Fruit fly (Drosophila melanogaster) whole organism, embryonic: Measurements from ENCODE around the gene CG15725.

Source experiments
- Antp ChIP-seq: fragments of 200-800 bp; sonication (Bioruptor generic); optimal IDR thresholded peaks from 3 replicates; lab custom pipeline; 2016; ENCODE audit warnings: missing biosample characterization, missing genetic modification characterization
- Blimp-1 ChIP-seq: fragments of 200-800 bp; sonication (Bioruptor generic); optimal IDR thresholded peaks from 3 replicates; lab custom pipeline; 2018; ENCODE audit warnings: missing biosample characterization, missing genetic modification characterization, mild to moderate bottlenecking, moderate library complexity, missing genetic modification reagents
- BtbVII ChIP-seq: fragments of 200-800 bp; sonication (Bioruptor generic); optimal IDR thresholded peaks from 3 replicates; lab custom pipeline; 2017; ENCODE audit warnings: missing biosample characterization, mild to moderate bottlenecking, missing genetic modification characterization
- CG10267 ChIP-seq: fragments of 200-800 bp; sonication (Bioruptor generic); optimal IDR thresholded peaks from 2 replicates; lab custom pipeline; 2018; ENCODE audit warnings: missing biosample characterization, mild to moderate bottlenecking, missing genetic modification characterization, moderate library complexity
- CG11247 ChIP-seq: fragments of 200-800 bp; sonication (Bioruptor generic); IDR thresholded peaks from 2 replicates; pipeline ENCODE4 v1.3.6; 2022; ENCODE audit warnings: missing biosample characterization, missing genetic modification characterization
- CG11504 ChIP-seq: fragments of 200-800 bp; sonication (Bioruptor generic); optimal IDR thresholded peaks from 3 replicates; lab custom pipeline; 2019; ENCODE audit warnings: missing biosample characterization, mild to moderate bottlenecking, missing genetic modification characterization, moderate library complexity
- CG12071 ChIP-seq: fragments of 200-800 bp; sonication (Bioruptor generic); optimal IDR thresholded peaks from 3 replicates; lab custom pipeline; 2018; ENCODE audit warnings: missing biosample characterization, mild to moderate bottlenecking, missing genetic modification characterization
- CG13775 ChIP-seq: fragments of 200-800 bp; sonication (Bioruptor generic); optimal IDR thresholded peaks from 3 replicates; lab custom pipeline; 2017; ENCODE audit warnings: missing biosample characterization, mild to moderate bottlenecking, missing genetic modification characterization
- CG14710 ChIP-seq: fragments of 200-800 bp; sonication (Bioruptor generic); optimal IDR thresholded peaks from 3 replicates; lab custom pipeline; 2019; ENCODE audit warnings: missing biosample characterization, mild to moderate bottlenecking, missing genetic modification characterization, moderate library complexity
- CG1529 ChIP-seq: fragments of 200-800 bp; sonication (Bioruptor generic); optimal IDR thresholded peaks from 3 replicates; lab custom pipeline; 2018; ENCODE audit warnings: missing biosample characterization, missing genetic modification characterization
- CG1603 ChIP-seq: fragments of 200-800 bp; sonication (Bioruptor generic); optimal IDR thresholded peaks from 2 replicates; lab custom pipeline; 2019; ENCODE audit warnings: missing biosample characterization, mild to moderate bottlenecking, missing genetic modification characterization, moderate library complexity
- CG2116 ChIP-seq: fragments of 200-800 bp; sonication (Bioruptor generic); optimal IDR thresholded peaks from 3 replicates; lab custom pipeline; 2018; ENCODE audit warnings: missing biosample characterization, mild to moderate bottlenecking, missing genetic modification characterization
- CG2120 ChIP-seq: fragments of 200-800 bp; sonication (Bioruptor generic); optimal IDR thresholded peaks from 3 replicates; lab custom pipeline; 2016; ENCODE audit warnings: missing biosample characterization, missing genetic modification characterization
- CG3163 ChIP-seq: fragments of 200-800 bp; sonication (Bioruptor generic); optimal IDR thresholded peaks from 3 replicates; lab custom pipeline; 2016; ENCODE audit warnings: missing biosample characterization, missing genetic modification characterization
- CG33213 ChIP-seq: fragments of 200-800 bp; sonication (Bioruptor generic); optimal IDR thresholded peaks from 3 replicates; lab custom pipeline; 2016; ENCODE audit warnings: missing biosample characterization, missing genetic modification characterization
- CG3847 ChIP-seq: fragments of 200-800 bp; sonication (Bioruptor generic); IDR thresholded peaks from 2 replicates; pipeline ENCODE4 v1.3.6; 2022; ENCODE audit warnings: missing biosample characterization, missing genetic modification characterization
- CG3995 ChIP-seq: fragments of 200-800 bp; sonication (Bioruptor generic); optimal IDR thresholded peaks from 3 replicates; lab custom pipeline; 2016; ENCODE audit warnings: missing biosample characterization, missing genetic modification characterization
- CG42726 ChIP-seq: fragments of 200-800 bp; sonication (Bioruptor generic); IDR thresholded peaks from 2 replicates; pipeline ENCODE4 v1.3.6; 2022; ENCODE audit warnings: missing biosample characterization, missing genetic modification characterization; ENCODE audit not compliant: partially characterized antibody
- CG6791 ChIP-seq: fragments of 200-800 bp; sonication (Bioruptor generic); IDR thresholded peaks from 3 replicates; pipeline ENCODE4 v1.3.6; 2022; ENCODE audit warnings: missing biosample characterization, missing genetic modification characterization; ENCODE audit not compliant: partially characterized antibody
- CG8290 ChIP-seq, 3 experiments: fragments of 200-800 bp; sonication (Bioruptor generic); optimal IDR thresholded peaks; 2 replicates each; lab custom pipeline; 2016 to 2019; ENCODE audit warnings: missing biosample characterization in 3 of 3, missing genetic modification characterization in 3 of 3, mild to moderate bottlenecking in 2 of 3, moderate library complexity in 1 of 3
- CTCF ChIP-seq: fragments of 200-800 bp; sonication (Bioruptor generic); optimal IDR thresholded peaks from 2 replicates; lab custom pipeline; 2017; ENCODE audit warnings: missing biosample characterization, mild to moderate bottlenecking, missing genetic modification characterization, moderate library complexity
- Dll ChIP-seq: fragments of 200-800 bp; sonication (Bioruptor generic); IDR thresholded peaks from 4 replicates; pipeline ENCODE4 v1.3.6; 2022; ENCODE audit warnings: missing biosample characterization, missing genetic modification characterization; ENCODE audit not compliant: partially characterized antibody
- Dp ChIP-seq: fragments of 200-800 bp; sonication (Bioruptor generic); optimal IDR thresholded peaks from 2 replicates; lab custom pipeline; 2018; ENCODE audit warnings: missing biosample characterization, mild to moderate bottlenecking, missing genetic modification characterization, moderate library complexity
- Ets65A ChIP-seq: fragments of 200-800 bp; sonication (Bioruptor generic); peaks from one replicate; lab custom pipeline; 2016; ENCODE audit warnings: missing biosample characterization, missing genetic modification characterization
- HLH54F ChIP-seq: fragments of 200-800 bp; sonication (Bioruptor generic); optimal IDR thresholded peaks from 3 replicates; lab custom pipeline; 2016; ENCODE audit warnings: missing biosample characterization, missing genetic modification characterization
- HLHmδ ChIP-seq: fragments of 200-800 bp; sonication (Bioruptor generic); optimal IDR thresholded peaks from 2 replicates; lab custom pipeline; 2018; ENCODE audit warnings: missing biosample characterization, mild to moderate bottlenecking, missing genetic modification characterization, moderate library complexity
- HmgD ChIP-seq: fragments of 200-800 bp; sonication (Bioruptor generic); optimal IDR thresholded peaks from 3 replicates; lab custom pipeline; 2016; ENCODE audit warnings: missing biosample characterization, missing genetic modification characterization
- HmgZ ChIP-seq: fragments of 200-800 bp; sonication (Bioruptor generic); optimal IDR thresholded peaks from 2 replicates; lab custom pipeline; 2018; ENCODE audit warnings: missing biosample characterization, mild to moderate bottlenecking, missing genetic modification characterization
- Jarid2 ChIP-seq: fragments of 200-800 bp; sonication (Bioruptor generic); optimal IDR thresholded peaks from 3 replicates; lab custom pipeline; 2017; ENCODE audit warnings: mild to moderate bottlenecking, missing biosample characterization, missing genetic modification reagents, missing genetic modification characterization
- Kr ChIP-seq: fragments of 200-800 bp; sonication (Bioruptor generic); optimal IDR thresholded peaks from 2 replicates; lab custom pipeline; 2017; ENCODE audit warnings: missing biosample characterization, mild to moderate bottlenecking, missing genetic modification characterization
- Mad ChIP-seq: fragments of 200-800 bp; sonication (Bioruptor generic); optimal IDR thresholded peaks from 2 replicates; lab custom pipeline; 2016; ENCODE audit warnings: missing biosample characterization, missing genetic modification characterization
- Myb ChIP-seq: fragments of 200-800 bp; sonication (Bioruptor generic); optimal IDR thresholded peaks from 2 replicates; lab custom pipeline; 2016; ENCODE audit warnings: missing biosample characterization, missing genetic modification characterization
- NK7.1 ChIP-seq: fragments of 200-800 bp; sonication (Bioruptor generic); optimal IDR thresholded peaks from 3 replicates; lab custom pipeline; 2016; ENCODE audit warnings: missing biosample characterization, missing genetic modification characterization
- Sin3A ChIP-seq: fragments of >200 bp; optimal IDR thresholded peaks from 2 replicates; lab custom pipeline; 2018
- Sry-δ ChIP-seq: fragments of 200-800 bp; sonication (Bioruptor generic); optimal IDR thresholded peaks from 2 replicates; lab custom pipeline; 2016; ENCODE audit warnings: missing biosample characterization, missing genetic modification characterization
- Trl ChIP-seq, 3 experiments: fragments of >200 bp in 2 of 3; fragments of 200-800 bp in 1 of 3; sonication (Bioruptor generic) in 1 of 3; optimal IDR thresholded peaks; 2 replicates in 1 of 3; 3 replicates in 2 of 3; lab custom pipeline; 2016 to 2017; ENCODE audit warnings: missing biosample characterization in 1 of 3, missing genetic modification characterization in 1 of 3
- Xbp1 ChIP-seq: fragments of 200-800 bp; sonication (Bioruptor generic); optimal IDR thresholded peaks from 3 replicates; lab custom pipeline; 2016; ENCODE audit warnings: missing biosample characterization, mild to moderate bottlenecking, missing genetic modification characterization
- bbx ChIP-seq: fragments of 200-800 bp; sonication (Bioruptor generic); IDR thresholded peaks from 2 replicates; pipeline ENCODE4 v1.3.6; 2022; ENCODE audit warnings: missing biosample characterization, missing genetic modification characterization; ENCODE audit not compliant: partially characterized antibody
- cad ChIP-seq: fragments of >200 bp; optimal IDR thresholded peaks from 2 replicates; lab custom pipeline; 2017; ENCODE audit warnings: missing biosample characterization, missing genetic modification characterization
- crol ChIP-seq: fragments of 200-800 bp; sonication (Bioruptor generic); IDR thresholded peaks from 2 replicates; pipeline ENCODE4 v1.3.6; 2022; ENCODE audit warnings: missing biosample characterization, missing genetic modification characterization
- knrl ChIP-seq: fragments of 200-800 bp; sonication (Bioruptor generic); IDR thresholded peaks from 3 replicates; pipeline ENCODE4 v1.3.6; 2022; ENCODE audit warnings: missing biosample characterization, missing genetic modification characterization; ENCODE audit not compliant: partially characterized antibody
- lab ChIP-seq: fragments of 200-800 bp; sonication (Bioruptor generic); optimal IDR thresholded peaks from 3 replicates; lab custom pipeline; 2017; ENCODE audit warnings: missing biosample characterization, missing genetic modification characterization, mild to moderate bottlenecking, moderate library complexity, missing genetic modification reagents
- lbe ChIP-seq: fragments of 200-800 bp; sonication (Bioruptor generic); optimal IDR thresholded peaks from 2 replicates; lab custom pipeline; 2016; ENCODE audit warnings: missing biosample characterization, mild to moderate bottlenecking, missing genetic modification characterization
- lmd ChIP-seq: fragments of 200-800 bp; sonication (Bioruptor generic); IDR thresholded peaks from 2 replicates; pipeline ENCODE4 v1.3.6; 2022; ENCODE audit warnings: missing biosample characterization, missing genetic modification characterization
- mirr ChIP-seq: fragments of 200-800 bp; sonication (Bioruptor generic); optimal IDR thresholded peaks from 3 replicates; lab custom pipeline; 2018; ENCODE audit warnings: missing biosample characterization, mild to moderate bottlenecking, missing genetic modification characterization
- p53 ChIP-seq: fragments of 200-800 bp; sonication (Bioruptor generic); optimal IDR thresholded peaks from 2 replicates; lab custom pipeline; 2016; ENCODE audit warnings: missing biosample characterization, missing genetic modification characterization
- salm ChIP-seq: fragments of 200-800 bp; sonication (Bioruptor generic); optimal IDR thresholded peaks from 2 replicates; lab custom pipeline; 2018; ENCODE audit warnings: missing biosample characterization, mild to moderate bottlenecking, missing genetic modification characterization
- trem ChIP-seq: fragments of 200-800 bp; optimal IDR thresholded peaks from 3 replicates; lab custom pipeline; 2019; ENCODE audit warnings: missing biosample characterization, mild to moderate bottlenecking, missing genetic modification characterization, moderate library complexity
- zf30C ChIP-seq: fragments of 200-800 bp; sonication (Bioruptor generic); optimal IDR thresholded peaks from 3 replicates; lab custom pipeline; 2018; ENCODE audit warnings: missing biosample characterization, mild to moderate bottlenecking, missing genetic modification characterization

Gene CG15725

DNA sequence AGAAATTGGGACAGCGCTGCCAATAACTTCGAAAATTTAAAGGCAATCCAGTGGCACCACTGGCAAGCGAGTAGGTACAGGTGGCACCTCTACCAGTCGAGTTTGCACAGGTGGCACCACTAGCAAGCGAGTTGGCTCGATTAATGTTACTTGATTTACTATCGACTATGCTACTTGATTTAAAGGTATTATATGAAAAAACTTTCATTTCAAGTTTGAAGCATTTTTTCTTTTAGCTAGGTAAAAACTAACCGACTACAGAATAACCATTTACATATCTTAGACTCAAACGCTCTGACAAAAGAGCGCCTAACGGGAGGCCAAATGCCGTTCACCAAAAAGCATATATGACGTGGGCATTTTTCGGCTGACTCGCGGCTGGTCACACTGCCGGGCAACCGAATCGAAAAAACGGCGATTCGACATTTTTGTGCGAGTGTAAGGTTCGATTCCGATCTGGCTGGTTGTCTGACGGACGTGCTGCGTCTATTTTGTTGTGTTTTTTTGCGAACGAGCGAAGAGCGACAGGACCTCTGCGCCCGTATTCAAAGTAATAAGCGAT is 46.6 kb upstream of the CG15725 start, which contains the start of gene Tis11 (continued):
- TF ChIP-seq CG42726 = peak; percentile 69; the same call in 1 of the 2 replicates
- TF ChIP-seq mirr (GFP tag; lab: Kevin White, UChicago) = peak; percentile 1
- no peak for TF ChIP-seq crol (GFP tag; lab: Robert Waterston, UW)
- TF ChIP-seq cad (GFP tag; lab: Kevin White, UChicago) = peak; percentile 25
- TF ChIP-seq CG3847 = peak; percentile 70
- TF ChIP-seq Xbp1 (GFP tag; lab: Kevin White, UChicago) = no peak
- TF ChIP-seq lmd (GFP tag; lab: Robert Waterston, UW) = no peak
- TF ChIP-seq Trl (optimal IDR thresholded peaks at IDR 0.05; lab: Kevin White, UChicago) = peak in 1 of 2 experiments; percentile 4
- no peak for TF ChIP-seq Trl (GFP tag; optimal IDR thresholded peaks at IDR 0.05; lab: Kevin White, UChicago)
- TF ChIP-seq CG1529 (GFP tag; lab: Kevin White, UChicago) = no peak
- TF ChIP-seq Blimp-1 = no peak
- peak; percentile 1 for TF ChIP-seq CG13775 (GFP tag; lab: Kevin White, UChicago)
- no peak for TF ChIP-seq lbe
- peak; percentile 0 for TF ChIP-seq CG3163 (GFP tag; lab: Kevin White, UChicago)
- TF ChIP-seq CG12071 (GFP tag; lab: Kevin White, UChicago) = peak; percentile 18
- peak; percentile 4 for TF ChIP-seq HLH54F (GFP tag; lab: Kevin White, UChicago)
- TF ChIP-seq trem (tag; lab: Kevin White, UChicago) = peak; percentile 59
- TF ChIP-seq CG2120 = peak; percentile 40
- peak; percentile 66 for TF ChIP-seq HLHmδ
- TF ChIP-seq HmgZ = peak; percentile 12
- TF ChIP-seq Sin3A = peak; percentile 88
- peak; percentile 55 for TF ChIP-seq CG1603 (tag; lab: Kevin White, UChicago)
- TF ChIP-seq salm (tag; lab: Kevin White, UChicago) = peak; percentile 12
- TF ChIP-seq CG11247 (GFP tag; lab: Robert Waterston, UW) = 0 out of 2 replicates have a peak, but pooled peaks have one; percentile 11
- peak; percentile 60 for TF ChIP-seq CG10267 (tag; lab: Kevin White, UChicago)
- TF ChIP-seq CG14710 (tag; lab: Kevin White, UChicago) = peak; percentile 63
- peak; percentile 65 for TF ChIP-seq Myb (GFP tag; lab: Kevin White, UChicago)
- peak; percentile 53; the same call in 1 of the 2 replicates for TF ChIP-seq bbx (GFP tag; lab: Robert Waterston, UW)
- no peak for TF ChIP-seq NK7.1 (GFP tag; lab: Kevin White, UChicago)
- peak; percentile 93 for TF ChIP-seq Ets65A (GFP tag; lab: Kevin White, UChicago)
- TF ChIP-seq Dll (GFP tag; lab: Robert Waterston, UW) = 0 out of 4 replicates have a peak, but pooled peaks have one; percentile 27
- peak; percentile 21; the same call in 1 of the 3 replicates for TF ChIP-seq CG6791 (GFP tag; lab: Robert Waterston, UW)
- peak; percentile 47; the same call in 1 of the 3 replicates for TF ChIP-seq knrl
- peak; percentile 41 for TF ChIP-seq CG3995 (GFP tag; lab: Kevin White, UChicago)
- peak; percentile 83 for TF ChIP-seq Dp (GFP tag; lab: Kevin White, UChicago)
- peak; percentile 14 for TF ChIP-seq Mad (GFP tag; lab: Kevin White, UChicago)
- TF ChIP-seq Jarid2 = peak; percentile 94
- no peak for TF ChIP-seq Kr (GFP tag; lab: Kevin White, UChicago)
- peak; percentile 71 for TF ChIP-seq CG2116 (GFP tag; lab: Kevin White, UChicago)
- TF ChIP-seq CG11504 (tag; lab: Kevin White, UChicago) = peak; percentile 14
- peak; percentile 1 for TF ChIP-seq CG33213 (GFP tag; lab: Kevin White, UChicago)
- TF ChIP-seq CTCF = peak; percentile 71
- no peak for TF ChIP-seq BtbVII (GFP tag; lab: Kevin White, UChicago)
- peak; percentile 69 for TF ChIP-seq Sry-δ
- no peak for TF ChIP-seq CG8290 (GFP tag; optimal IDR thresholded peaks at IDR 0.05; lab: Kevin White, UChicago)
- TF ChIP-seq CG8290 (tag; optimal IDR thresholded peaks at IDR 0.05; lab: Kevin White, UChicago) = peak in 1 of 2 experiments; percentile 55
- TF ChIP-seq p53 (GFP tag; lab: Kevin White, UChicago) = peak; percentile 8
- TF ChIP-seq HmgD (GFP tag; lab: Kevin White, UChicago) = peak; percentile 62
- peak; percentile 33 for TF ChIP-seq lab (GFP tag; lab: Kevin White, UChicago)
- peak; percentile 87 for TF ChIP-seq zf30C (GFP tag; lab: Kevin White, UChicago)
- no peak for TF ChIP-seq Antp (GFP tag; lab: Kevin White, UChicago)
